Worm (Caenorhabditis elegans): Measurements from ENCODE around the gene epn-1.

ce11 chrX:14776312-14776711 lies 42.0 kb downstream of the epn-1 start:
- TF ChIP-seq hmbx-1 (tag; optimal IDR thresholded peaks at IDR 0.05) = no peak
- no peak for TF ChIP-seq scrt-1 (GFP tag; IDR thresholded peaks at IDR 0.05)
- no peak for TF ChIP-seq tbx-37 (GFP tag; conservative IDR thresholded peaks at IDR 0.05)
- TF ChIP-seq flt-1 (GFP tag; IDR thresholded peaks at IDR 0.05) = no peak
